Worm (Caenorhabditis elegans) whole organism, L2 larva: ENCODE measurements around the gene T04A8.7.

ENCODE experiments used
- C34F6.9 ChIP-seq: fragments of 150-350 bp; optimal IDR thresholded peaks from 2 replicates; lab custom pipeline; 2014; ENCODE audit warnings: missing biosample characterization, missing genetic modification characterization
- F13H6.1 ChIP-seq: sonication (generic microtip); optimal IDR thresholded peaks from 2 replicates; lab custom pipeline; 2016; ENCODE audit warnings: missing genetic modification characterization, missing compliant biosample characterization
- R02D3.7 ChIP-seq: fragments of 150-350 bp; optimal IDR thresholded peaks from 2 replicates; lab custom pipeline; 2014; ENCODE audit warnings: missing biosample characterization, missing genetic modification characterization
- Y55F3AM.14 ChIP-seq: fragments of 200-800 bp; sonication (Bioruptor generic); optimal IDR thresholded peaks from 2 replicates; lab custom pipeline; 2018; ENCODE audit warnings: mild to moderate bottlenecking, missing genetic modification characterization, missing compliant biosample characterization
- ZK546.5 ChIP-seq: sonication (generic microtip); optimal IDR thresholded peaks from 2 replicates; lab custom pipeline; 2017; ENCODE audit warnings: missing biosample characterization, missing genetic modification characterization
- alr-1 ChIP-seq: fragments of 150-350 bp; optimal IDR thresholded peaks from 2 replicates; lab custom pipeline; 2014; ENCODE audit warnings: missing biosample characterization, missing genetic modification characterization
- aly-2 ChIP-seq: fragments of 150-350 bp; optimal IDR thresholded peaks from 2 replicates; lab custom pipeline; 2014; ENCODE audit warnings: missing biosample characterization, missing genetic modification characterization
- blmp-1 ChIP-seq: sonication (generic microtip); optimal IDR thresholded peaks from 2 replicates; lab custom pipeline; 2017; ENCODE audit warnings: missing genetic modification characterization, mild to moderate bottlenecking, missing compliant biosample characterization, antibody characterized with exemption, moderate library complexity; ENCODE audit not compliant: insufficient read depth
- ceh-16 ChIP-seq: fragments of 150-350 bp; optimal IDR thresholded peaks from 2 replicates; lab custom pipeline; 2014; ENCODE audit warnings: missing biosample characterization, missing genetic modification characterization
- dmd-4 ChIP-seq: sonication (generic microtip); optimal IDR thresholded peaks from 2 replicates; lab custom pipeline; 2017; ENCODE audit warnings: missing biosample characterization, missing genetic modification characterization
- elt-1 ChIP-seq: fragments of 150-350 bp; optimal IDR thresholded peaks from 2 replicates; lab custom pipeline; 2014; ENCODE audit warnings: missing biosample characterization, missing genetic modification characterization
- fos-1 ChIP-seq: fragments of 150-350 bp; optimal IDR thresholded peaks from 2 replicates; lab custom pipeline; 2014; ENCODE audit warnings: missing biosample characterization, missing genetic modification characterization
- gmeb-1 ChIP-seq: fragments of 150-350 bp; optimal IDR thresholded peaks from 2 replicates; lab custom pipeline; 2014; ENCODE audit warnings: missing biosample characterization, missing genetic modification characterization
- lin-11 ChIP-seq: fragments of 150-350 bp; sonication (generic microtip); optimal IDR thresholded peaks from 2 replicates; lab custom pipeline; 2014; ENCODE audit warnings: missing biosample characterization, missing genetic modification characterization, inconsistent platforms, mixed read lengths
- lin-13 ChIP-seq: fragments of 150-350 bp; optimal IDR thresholded peaks from 2 replicates; lab custom pipeline; 2014; ENCODE audit warnings: missing biosample characterization, missing genetic modification reagents, missing genetic modification characterization
- lin-39 ChIP-seq: fragments of 150-350 bp; optimal IDR thresholded peaks from 2 replicates; lab custom pipeline; 2014; ENCODE audit warnings: missing biosample characterization, missing genetic modification reagents, missing genetic modification characterization
- lsy-2 ChIP-seq, 2 experiments: fragments of 150-350 bp in 1 of 2; sonication (generic microtip) in 1 of 2; optimal IDR thresholded peaks; 2 replicates each; lab custom pipeline; 2014 to 2017; ENCODE audit warnings: missing biosample characterization in 2 of 2, missing genetic modification characterization in 2 of 2
- mab-5 ChIP-seq: fragments of 150-350 bp; optimal IDR thresholded peaks from 2 replicates; lab custom pipeline; 2014; ENCODE audit warnings: missing biosample characterization, missing genetic modification characterization
- mbf-1 ChIP-seq: sonication (generic microtip); optimal IDR thresholded peaks from 2 replicates; lab custom pipeline; 2017; ENCODE audit warnings: missing biosample characterization, missing genetic modification characterization
- mdl-1 ChIP-seq, 2 experiments: fragments of 150-350 bp in 1 of 2; sonication (generic microtip) in 1 of 2; optimal IDR thresholded peaks; 2 replicates each; lab custom pipeline; 2017; ENCODE audit warnings: missing biosample characterization in 2 of 2, missing genetic modification characterization in 2 of 2
- nhr-10 ChIP-seq: sonication (generic microtip); optimal IDR thresholded peaks from 2 replicates; lab custom pipeline; 2017; ENCODE audit warnings: missing biosample characterization, missing genetic modification characterization
- nhr-11 ChIP-seq: fragments of 150-350 bp; optimal IDR thresholded peaks from 2 replicates; lab custom pipeline; 2014; ENCODE audit warnings: missing biosample characterization, missing genetic modification characterization
- nhr-12 ChIP-seq: fragments of 150-350 bp; optimal IDR thresholded peaks from 2 replicates; lab custom pipeline; 2014; ENCODE audit warnings: missing biosample characterization, missing genetic modification characterization
- nhr-129 ChIP-seq: fragments of 150-350 bp; optimal IDR thresholded peaks from 2 replicates; lab custom pipeline; 2014; ENCODE audit warnings: missing biosample characterization, missing genetic modification characterization
- nhr-21 ChIP-seq: fragments of 150-350 bp; optimal IDR thresholded peaks from 2 replicates; lab custom pipeline; 2014; ENCODE audit warnings: missing biosample characterization, missing genetic modification characterization
- nhr-23 ChIP-seq: fragments of 150-350 bp; optimal IDR thresholded peaks from 2 replicates; lab custom pipeline; 2014; ENCODE audit warnings: missing biosample characterization, missing genetic modification reagents, missing genetic modification characterization
- nhr-25 ChIP-seq: fragments of 150-350 bp; sonication (generic microtip); optimal IDR thresholded peaks from 3 replicates; lab custom pipeline; 2014; ENCODE audit warnings: missing biosample characterization, missing genetic modification characterization
- nhr-6 ChIP-seq: fragments of 150-350 bp; optimal IDR thresholded peaks from 2 replicates; lab custom pipeline; 2014; ENCODE audit warnings: missing biosample characterization, missing genetic modification characterization
- nhr-77 ChIP-seq: fragments of 150-350 bp; optimal IDR thresholded peaks from 2 replicates; lab custom pipeline; 2014; ENCODE audit warnings: missing biosample characterization, missing genetic modification characterization
- peb-1 ChIP-seq: fragments of 150-350 bp; optimal IDR thresholded peaks from 2 replicates; lab custom pipeline; 2014; ENCODE audit warnings: missing biosample characterization, missing genetic modification characterization
- sem-4 ChIP-seq: fragments of 150-350 bp; optimal IDR thresholded peaks from 2 replicates; lab custom pipeline; 2014; ENCODE audit warnings: missing biosample characterization, missing genetic modification reagents, missing genetic modification characterization
- skn-1 ChIP-seq: sonication (generic microtip); optimal IDR thresholded peaks from 2 replicates; lab custom pipeline; 2017; ENCODE audit warnings: missing biosample characterization, missing genetic modification characterization
- sma-3 ChIP-seq: sonication (generic microtip); optimal IDR thresholded peaks from 2 replicates; lab custom pipeline; 2016; ENCODE audit warnings: missing genetic modification reagents, missing genetic modification characterization, missing compliant biosample characterization
- sma-9 ChIP-seq, 2 experiments: fragments of 150-350 bp in 1 of 2; sonication (generic microtip) in 1 of 2; optimal IDR thresholded peaks; 2 replicates each; lab custom pipeline; 2014 to 2016; ENCODE audit warnings: missing genetic modification characterization in 2 of 2, mild to moderate bottlenecking in 1 of 2, missing biosample characterization in 1 of 2, missing compliant biosample characterization in 1 of 2, missing genetic modification reagents in 1 of 2, moderate library complexity in 1 of 2
- unc-39 ChIP-seq: fragments of 150-350 bp; optimal IDR thresholded peaks from 2 replicates; lab custom pipeline; 2014; ENCODE audit warnings: missing biosample characterization, missing genetic modification characterization
- unc-55 ChIP-seq: fragments of 150-350 bp; sonication (generic microtip); optimal IDR thresholded peaks from 3 replicates; lab custom pipeline; 2014; ENCODE audit warnings: missing biosample characterization, missing genetic modification reagents, missing genetic modification characterization
- zag-1 ChIP-seq: fragments of 150-350 bp; optimal IDR thresholded peaks from 2 replicates; lab custom pipeline; 2014; ENCODE audit warnings: missing biosample characterization, missing genetic modification characterization
- ztf-1 ChIP-seq: fragments of 200-800 bp; sonication (Bioruptor generic); conservative IDR thresholded peaks from 2 replicates; pipeline ENCODE4 v1.3.6; 2022; ENCODE audit warnings: missing genetic modification characterization, missing compliant biosample characterization
- ztf-4 ChIP-seq: fragments of 150-350 bp; optimal IDR thresholded peaks from 2 replicates; lab custom pipeline; 2014; ENCODE audit warnings: missing biosample characterization, missing genetic modification characterization

The T04A8.7 gene

DNA sequence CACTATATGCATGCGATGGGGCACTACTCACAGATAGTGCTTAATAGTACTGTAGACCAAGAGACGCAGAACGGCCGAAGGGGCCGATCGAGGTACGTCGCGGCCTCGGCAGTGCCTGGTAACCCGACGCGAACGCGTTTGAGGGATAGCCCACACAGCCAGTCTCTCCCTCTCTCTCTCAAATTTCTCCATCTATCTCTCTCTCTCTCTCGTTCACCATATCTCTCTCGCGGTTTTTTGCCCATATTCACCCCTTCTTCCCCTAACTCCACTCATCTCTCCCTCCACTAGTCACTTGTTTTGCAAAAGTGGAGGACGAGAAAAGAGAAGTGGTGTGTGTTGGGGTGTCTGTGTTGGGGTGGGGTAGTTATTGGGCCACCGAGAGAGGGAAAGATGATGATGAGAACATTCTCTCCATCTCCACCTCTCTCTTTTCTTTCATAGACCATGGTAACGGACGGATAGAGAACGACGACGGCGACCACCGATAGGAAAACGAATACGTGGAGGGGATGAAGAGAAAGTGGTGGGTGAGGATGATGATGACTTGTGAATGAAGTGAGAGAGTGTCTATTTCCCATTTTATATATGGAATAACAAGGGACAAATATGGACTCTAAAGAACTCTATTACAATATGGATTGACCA is 28.3 kb upstream of the T04A8.7 start (continued):
- TF ChIP-seq unc-39 (tag; lab: Kevin White, UChicago), result no peak
- TF ChIP-seq F13H6.1 (tag; lab: Kevin White, UChicago), result peak; percentile 65
- TF ChIP-seq dmd-4 (tag; lab: Kevin White, UChicago), result no peak
- peak; percentile 73 for TF ChIP-seq nhr-25 (tag; lab: Kevin White, UChicago)
- TF ChIP-seq nhr-12 (tag; lab: Kevin White, UChicago), result no peak
- TF ChIP-seq zag-1 (tag; lab: Kevin White, UChicago), result peak; percentile 46
- TF ChIP-seq lin-39, result no peak
- TF ChIP-seq unc-55 (GFP tag; lab: Kevin White, UChicago), result peak; percentile 67
- no peak for TF ChIP-seq Y55F3AM.14 (GFP tag; lab: Kevin White, UChicago)
- TF ChIP-seq R02D3.7 (tag; lab: Kevin White, UChicago), result no peak
- peak; percentile 7 for TF ChIP-seq fos-1 (tag; lab: Kevin White, UChicago)
- TF ChIP-seq gmeb-1 (tag; lab: Kevin White, UChicago), result no peak
- no peak for TF ChIP-seq nhr-23 (tag; lab: Kevin White, UChicago)
- no peak for TF ChIP-seq alr-1 (tag; lab: Kevin White, UChicago)

DNA sequence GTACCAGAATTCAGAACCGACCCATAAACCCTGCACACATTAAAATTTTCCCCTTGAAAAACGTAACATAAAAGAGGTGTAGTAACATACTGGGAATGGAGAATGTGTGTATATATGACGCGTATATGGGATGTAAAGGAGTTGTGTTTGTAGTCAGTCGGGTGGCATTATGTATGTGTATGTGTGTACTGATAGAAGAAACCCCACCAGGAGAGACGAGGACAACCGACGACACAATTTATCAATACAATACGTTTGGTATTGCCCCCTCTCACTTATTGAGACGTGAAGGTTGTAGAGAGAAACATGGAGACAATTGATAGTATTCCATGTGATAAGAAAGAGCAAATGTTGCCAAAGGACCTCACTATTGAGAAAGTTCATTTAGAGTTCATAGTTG is 27.1 kb upstream of the T04A8.7 start:
- TF ChIP-seq sma-3 (GFP tag; lab: Kevin White, UChicago), result no peak
- TF ChIP-seq skn-1, result no peak
- TF ChIP-seq elt-1, result no peak
- no peak for TF ChIP-seq aly-2 (tag; lab: Kevin White, UChicago)
- TF ChIP-seq nhr-129 (tag; lab: Kevin White, UChicago), result peak; percentile 5
- no peak for TF ChIP-seq nhr-23 (tag; lab: Kevin White, UChicago)
- no peak for TF ChIP-seq nhr-6 (tag; lab: Kevin White, UChicago)
- no peak for TF ChIP-seq lsy-2 (tag; optimal IDR thresholded peaks at IDR 0.05; lab: Kevin White, UChicago)
- no peak for TF ChIP-seq peb-1 (tag; lab: Kevin White, UChicago)
- no peak for TF ChIP-seq lin-13 (GFP tag; lab: Kevin White, UChicago)
- TF ChIP-seq F13H6.1 (tag; lab: Kevin White, UChicago), result no peak
- TF ChIP-seq nhr-77, result no peak
- TF ChIP-seq zag-1 (tag; lab: Kevin White, UChicago), result no peak
- TF ChIP-seq fos-1 (tag; lab: Kevin White, UChicago), result peak; percentile 58
- no peak for TF ChIP-seq blmp-1 (tag; lab: Kevin White, UChicago)
- no peak for TF ChIP-seq nhr-25 (tag; lab: Kevin White, UChicago)
- no peak for TF ChIP-seq nhr-21 (tag; lab: Kevin White, UChicago)
- no peak for TF ChIP-seq sma-9 (GFP tag; optimal IDR thresholded peaks at IDR 0.05; lab: Kevin White, UChicago)
- no peak for TF ChIP-seq sma-9 (tag; optimal IDR thresholded peaks at IDR 0.05; lab: Kevin White, UChicago)
- no peak for TF ChIP-seq C34F6.9 (tag; lab: Kevin White, UChicago)
- peak; percentile 10 for TF ChIP-seq gmeb-1 (tag; lab: Kevin White, UChicago)
- no peak for TF ChIP-seq R02D3.7 (tag; lab: Kevin White, UChicago)
- TF ChIP-seq nhr-10 (tag; lab: Kevin White, UChicago), result no peak
- TF ChIP-seq ztf-4, result no peak
- no peak for TF ChIP-seq ztf-1
- no peak for TF ChIP-seq sem-4 (tag; lab: Kevin White, UChicago)
- TF ChIP-seq nhr-11, result no peak

DNA sequence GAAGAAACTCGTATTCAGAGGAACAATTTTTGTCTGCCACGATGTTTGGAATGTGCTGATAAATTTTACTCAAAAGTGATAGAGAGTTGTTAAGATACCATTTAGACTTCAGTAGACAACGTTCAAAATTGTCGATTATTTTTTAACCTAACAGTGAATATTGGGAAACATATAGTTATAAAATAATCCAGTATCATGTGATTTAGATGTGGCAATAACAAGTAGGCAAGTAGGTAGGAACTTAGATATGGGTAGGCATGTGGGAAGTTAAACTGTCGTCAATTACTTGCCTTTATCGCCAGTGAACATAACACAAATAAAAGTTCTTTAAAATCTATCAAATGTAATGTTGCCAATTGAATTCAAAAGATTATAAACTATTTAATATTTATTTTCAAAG is 23.7 kb upstream of the T04A8.7 start, which contains the start of gene T23F11.11:
TSS of gene T23F11.11 (minus strand) at position 101 of the 400 bp plus-strand sequence.
- TF ChIP-seq mdl-1 (tag; optimal IDR thresholded peaks at IDR 0.05; lab: Kevin White, UChicago), result no peak
- TF ChIP-seq ceh-16, result no peak
- no peak for TF ChIP-seq aly-2 (tag; lab: Kevin White, UChicago)
- no peak for TF ChIP-seq mab-5 (tag; lab: Kevin White, UChicago)
- TF ChIP-seq nhr-77, result no peak
- TF ChIP-seq C34F6.9 (tag; lab: Kevin White, UChicago), result no peak

ce11 chrIII:4671949-4672348 is 23.2 kb upstream of the T04A8.7 start, which contains the start of gene srg-13:
srg-13 (plus strand) TSS chrIII:4672249.
- TF ChIP-seq nhr-10 (tag; lab: Kevin White, UChicago), result no peak
- TF ChIP-seq mbf-1 (tag; lab: Kevin White, UChicago), result no peak
- TF ChIP-seq lin-11 (tag; lab: Kevin White, UChicago), result no peak
- TF ChIP-seq nhr-11, result no peak
- TF ChIP-seq fos-1 (tag; lab: Kevin White, UChicago), result no peak
- no peak for TF ChIP-seq ZK546.5 (tag; lab: Kevin White, UChicago)
- no peak for TF ChIP-seq ztf-1
